Fruit fly (Drosophila melanogaster): ENCODE results near the gene Cyp4c3.

DNA sequence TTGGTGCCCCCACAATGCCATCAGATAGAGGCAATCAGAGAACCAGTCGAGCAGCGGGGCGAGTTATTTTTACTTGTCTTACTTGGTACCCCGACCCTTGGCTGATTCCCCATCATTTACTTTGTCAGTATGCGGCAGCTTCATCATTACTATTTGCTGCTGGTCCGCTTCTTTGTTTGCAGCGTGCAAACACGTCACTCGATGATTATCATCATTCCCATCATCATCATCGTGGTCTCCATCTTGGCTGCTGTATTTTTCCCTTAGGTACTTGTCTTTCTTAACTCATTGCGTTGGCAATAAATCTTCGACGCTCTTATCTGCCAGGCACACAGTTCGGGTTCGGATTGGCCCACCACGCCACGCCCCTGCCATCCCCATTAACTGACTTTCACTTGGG lies 38.3 kb downstream of the Cyp4c3 start:
- TF ChIP-seq insv (optimal IDR thresholded peaks at IDR 0.05) (no peak), psq (optimal IDR thresholded peaks at IDR 0.05) (no peak), Sin3A (optimal IDR thresholded peaks at IDR 0.05) (no peak), h (optimal IDR thresholded peaks at IDR 0.05) (no peak), ttk (optimal IDR thresholded peaks at IDR 0.05) (no peak), Myc (optimal IDR thresholded peaks at IDR 0.05) (no peak)
